Fruit fly (Drosophila melanogaster) whole organism, embryonic: ENCODE measurements around the gene plum.

Source experiments
- Antp ChIP-seq: fragments of 200-800 bp; sonication (Bioruptor generic); optimal IDR thresholded peaks from 3 replicates; lab custom pipeline; 2016; ENCODE audit warnings: missing biosample characterization, missing genetic modification characterization
- Bdp1 ChIP-seq: fragments of 200-800 bp; sonication (Bioruptor generic); optimal IDR thresholded peaks from 3 replicates; lab custom pipeline; 2016; ENCODE audit warnings: missing biosample characterization, missing genetic modification characterization
- CG10979 ChIP-seq: fragments of 200-800 bp; sonication (Bioruptor generic); optimal IDR thresholded peaks from 2 replicates; lab custom pipeline; 2018; ENCODE audit warnings: missing biosample characterization, mild to moderate bottlenecking, missing genetic modification characterization, moderate library complexity
- CG11085 ChIP-seq: fragments of 200-800 bp; sonication (Bioruptor generic); IDR thresholded peaks from 2 replicates; pipeline ENCODE4 v1.3.6; 2022; ENCODE audit warnings: missing biosample characterization, missing genetic modification characterization
- CG12071 ChIP-seq: fragments of 200-800 bp; sonication (Bioruptor generic); optimal IDR thresholded peaks from 3 replicates; lab custom pipeline; 2018; ENCODE audit warnings: missing biosample characterization, mild to moderate bottlenecking, missing genetic modification characterization
- CG12391 ChIP-seq: fragments of 200-800 bp; sonication (Bioruptor generic); optimal IDR thresholded peaks from 3 replicates; lab custom pipeline; 2018; ENCODE audit warnings: missing biosample characterization, mild to moderate bottlenecking, missing genetic modification characterization, moderate library complexity
- CG14014 ChIP-seq: fragments of 200-800 bp; sonication (Bioruptor generic); IDR thresholded peaks from 2 replicates; pipeline ENCODE4 v1.3.6; 2022; ENCODE audit warnings: missing biosample characterization, missing genetic modification characterization
- CG15073 ChIP-seq: fragments of 200-800 bp; sonication (Bioruptor generic); optimal IDR thresholded peaks from 2 replicates; lab custom pipeline; 2016; ENCODE audit warnings: missing biosample characterization, missing genetic modification characterization
- CG15269 ChIP-seq: fragments of 200-800 bp; sonication (Bioruptor generic); optimal IDR thresholded peaks from 2 replicates; lab custom pipeline; 2018; ENCODE audit warnings: missing biosample characterization, mild to moderate bottlenecking, missing genetic modification characterization, moderate library complexity
- CG1529 ChIP-seq: fragments of 200-800 bp; sonication (Bioruptor generic); optimal IDR thresholded peaks from 3 replicates; lab custom pipeline; 2018; ENCODE audit warnings: missing biosample characterization, missing genetic modification characterization
- CG18262 ChIP-seq: fragments of 200-800 bp; optimal IDR thresholded peaks from 3 replicates; lab custom pipeline; 2019; ENCODE audit warnings: missing biosample characterization, mild to moderate bottlenecking, missing genetic modification characterization, moderate library complexity
- CG18764 ChIP-seq: fragments of 200-800 bp; sonication (Bioruptor generic); optimal IDR thresholded peaks from 3 replicates; lab custom pipeline; 2016; ENCODE audit warnings: missing biosample characterization, missing genetic modification characterization
- CG3407 ChIP-seq: fragments of 200-800 bp; sonication (Bioruptor generic); optimal IDR thresholded peaks from 2 replicates; lab custom pipeline; 2018; ENCODE audit warnings: missing biosample characterization, mild to moderate bottlenecking, missing genetic modification characterization
- CG4707 ChIP-seq: fragments of 200-800 bp; sonication (Bioruptor generic); optimal IDR thresholded peaks from 2 replicates; lab custom pipeline; 2018; ENCODE audit warnings: missing biosample characterization, mild to moderate bottlenecking, missing genetic modification characterization, moderate library complexity
- CG6765 ChIP-seq: fragments of 200-800 bp; sonication (Bioruptor generic); optimal IDR thresholded peaks from 3 replicates; lab custom pipeline; 2017; ENCODE audit warnings: missing biosample characterization, mild to moderate bottlenecking, missing genetic modification characterization
- CG7963 ChIP-seq: fragments of 200-800 bp; sonication (Bioruptor generic); IDR thresholded peaks from 3 replicates; pipeline ENCODE4 v1.3.6; 2022; ENCODE audit warnings: missing biosample characterization, missing genetic modification characterization; ENCODE audit not compliant: partially characterized antibody
- CHES-1-like ChIP-seq: fragments of 200-800 bp; sonication (Bioruptor generic); optimal IDR thresholded peaks from 2 replicates; lab custom pipeline; 2016; ENCODE audit warnings: missing biosample characterization, missing genetic modification characterization
- Dad ChIP-seq: fragments of 200-800 bp; sonication (Bioruptor generic); optimal IDR thresholded peaks from 3 replicates; lab custom pipeline; 2016; ENCODE audit warnings: missing biosample characterization, missing genetic modification characterization
- Dfd ChIP-seq, 2 experiments: fragments of >200 bp; optimal IDR thresholded peaks; 2 replicates each; lab custom pipeline; 2017; ENCODE audit warnings: missing biosample characterization in 2 of 2, missing genetic modification characterization in 2 of 2
- Doc2 ChIP-seq: fragments of 200-800 bp; sonication (Bioruptor generic); IDR thresholded peaks from 2 replicates; pipeline ENCODE4 v1.3.6; 2022; ENCODE audit warnings: missing biosample characterization, missing genetic modification characterization
- Doc3 ChIP-seq: fragments of 200-800 bp; sonication (Bioruptor generic); IDR thresholded peaks from 3 replicates; pipeline ENCODE4 v1.3.6; 2022; ENCODE audit warnings: missing biosample characterization, missing genetic modification characterization; ENCODE audit not compliant: partially characterized antibody
- Drgx ChIP-seq: fragments of 200-800 bp; sonication (Bioruptor generic); IDR thresholded peaks from 2 replicates; pipeline ENCODE4 v1.3.6; 2022; ENCODE audit warnings: missing biosample characterization, missing genetic modification characterization
- Ets97D ChIP-seq: fragments of 200-800 bp; sonication (Bioruptor generic); optimal IDR thresholded peaks from 3 replicates; lab custom pipeline; 2016; ENCODE audit warnings: missing biosample characterization, missing genetic modification characterization
- GATAe ChIP-seq: fragments of 200-800 bp; sonication (Bioruptor generic); conservative IDR thresholded peaks from 2 replicates; pipeline ENCODE4 v1.3.6; 2022; ENCODE audit warnings: missing biosample characterization, missing genetic modification characterization
- Gug ChIP-seq: fragments of 200-800 bp; sonication (Bioruptor generic); IDR thresholded peaks from 4 replicates; pipeline ENCODE4 v1.3.6; 2022; ENCODE audit warnings: missing biosample characterization, missing genetic modification characterization
- HLH54F ChIP-seq: fragments of 200-800 bp; sonication (Bioruptor generic); optimal IDR thresholded peaks from 3 replicates; lab custom pipeline; 2016; ENCODE audit warnings: missing biosample characterization, missing genetic modification characterization
- NC2β ChIP-seq: fragments of 200-800 bp; sonication (Bioruptor generic); optimal IDR thresholded peaks from 2 replicates; lab custom pipeline; 2016; ENCODE audit warnings: missing biosample characterization, missing genetic modification characterization
- PHDP ChIP-seq: fragments of 200-800 bp; sonication (Bioruptor generic); optimal IDR thresholded peaks from 3 replicates; lab custom pipeline; 2018; ENCODE audit warnings: missing biosample characterization, mild to moderate bottlenecking, missing genetic modification characterization, moderate library complexity
- Xbp1 ChIP-seq: fragments of 200-800 bp; sonication (Bioruptor generic); optimal IDR thresholded peaks from 3 replicates; lab custom pipeline; 2016; ENCODE audit warnings: missing biosample characterization, mild to moderate bottlenecking, missing genetic modification characterization
- Xrp1 ChIP-seq: fragments of 200-800 bp; sonication (Bioruptor generic); IDR thresholded peaks from 2 replicates; pipeline ENCODE4 v1.3.6; 2022; ENCODE audit warnings: missing biosample characterization, missing genetic modification characterization
- ash1 ChIP-seq: fragments of 200-800 bp; sonication (Bioruptor generic); optimal IDR thresholded peaks from 2 replicates; lab custom pipeline; 2018; ENCODE audit warnings: missing biosample characterization, mild to moderate bottlenecking, missing genetic modification characterization
- crc ChIP-seq: fragments of 200-800 bp; sonication (Bioruptor generic); optimal IDR thresholded peaks from 2 replicates; lab custom pipeline; 2016; ENCODE audit warnings: missing biosample characterization, missing genetic modification characterization
- dan ChIP-seq: fragments of 200-800 bp; sonication (Bioruptor generic); IDR thresholded peaks from 2 replicates; pipeline ENCODE4 v1.3.6; 2022; ENCODE audit warnings: missing biosample characterization, missing genetic modification characterization
- en ChIP-seq: fragments of 200-800 bp; sonication (Bioruptor generic); optimal IDR thresholded peaks from 2 replicates; lab custom pipeline; 2016; ENCODE audit warnings: missing biosample characterization, missing genetic modification characterization
- fd64A ChIP-seq: fragments of 200-800 bp; sonication (Bioruptor generic); optimal IDR thresholded peaks from 3 replicates; lab custom pipeline; 2018; ENCODE audit warnings: missing biosample characterization, mild to moderate bottlenecking, missing genetic modification characterization
- gsb ChIP-seq: fragments of 200-800 bp; sonication (Bioruptor generic); IDR thresholded peaks from 2 replicates; pipeline ENCODE4 v1.3.6; 2022; ENCODE audit warnings: missing biosample characterization, missing genetic modification characterization
- hkb ChIP-seq, 2 experiments: fragments of 200-800 bp in 1 of 2; fragments of >200 bp in 1 of 2; sonication (Bioruptor generic) in 1 of 2; IDR thresholded peaks in 1 of 2; optimal IDR thresholded peaks in 1 of 2; 2 replicates each; pipeline versions ENCODE4 v1.3.6 to Lab custom; 2017 to 2022; ENCODE audit warnings: missing biosample characterization in 1 of 2, missing genetic modification characterization in 1 of 2
- insv ChIP-seq, 2 experiments: fragments of 200-800 bp; sonication (Bioruptor generic); optimal IDR thresholded peaks; 3 replicates each; lab custom pipeline; 2016 to 2018; ENCODE audit warnings: missing biosample characterization in 2 of 2, missing genetic modification characterization in 2 of 2
- nerfin-1 ChIP-seq: fragments of 200-800 bp; sonication (Bioruptor generic); optimal IDR thresholded peaks from 3 replicates; lab custom pipeline; 2019; ENCODE audit warnings: missing biosample characterization, mild to moderate bottlenecking, missing genetic modification characterization, moderate library complexity
- nmo ChIP-seq: fragments of 200-800 bp; sonication (Bioruptor generic); optimal IDR thresholded peaks from 2 replicates; lab custom pipeline; 2018; ENCODE audit warnings: missing biosample characterization, mild to moderate bottlenecking, missing genetic modification characterization, moderate library complexity
- otp ChIP-seq: fragments of 200-800 bp; sonication (Bioruptor generic); IDR thresholded peaks from 3 replicates; pipeline ENCODE4, ENCODE4 v1.3.6; 2022; ENCODE audit warnings: missing biosample characterization, missing genetic modification characterization
- pb ChIP-seq: fragments of 200-800 bp; sonication (Bioruptor generic); optimal IDR thresholded peaks from 3 replicates; lab custom pipeline; 2016; ENCODE audit warnings: missing biosample characterization, missing genetic modification characterization
- pros ChIP-seq: fragments of 200-800 bp; sonication (Bioruptor generic); optimal IDR thresholded peaks from 3 replicates; lab custom pipeline; 2019; ENCODE audit warnings: missing biosample characterization, mild to moderate bottlenecking, missing genetic modification characterization, moderate library complexity
- psq ChIP-seq: fragments of 200-800 bp; sonication (Bioruptor generic); optimal IDR thresholded peaks from 2 replicates; lab custom pipeline; 2017; ENCODE audit warnings: missing biosample characterization, missing genetic modification characterization
- ranshi ChIP-seq: fragments of 200-800 bp; sonication (Bioruptor generic); IDR thresholded peaks from 2 replicates; pipeline ENCODE4 v1.3.6; 2022; ENCODE audit warnings: missing biosample characterization, missing genetic modification characterization
- seq ChIP-seq: fragments of 200-800 bp; sonication (Bioruptor generic); IDR thresholded peaks from 2 replicates; pipeline ENCODE4 v1.3.6; 2022; ENCODE audit warnings: missing biosample characterization, missing genetic modification characterization
- shn ChIP-seq: fragments of 200-800 bp; sonication (Bioruptor generic); optimal IDR thresholded peaks from 3 replicates; lab custom pipeline; 2016; ENCODE audit warnings: missing biosample characterization, missing genetic modification characterization
- slp2 ChIP-seq: fragments of 200-800 bp; sonication (Bioruptor generic); optimal IDR thresholded peaks from 2 replicates; lab custom pipeline; 2016; ENCODE audit warnings: missing biosample characterization, missing genetic modification characterization
- so ChIP-seq: fragments of 200-800 bp; sonication (Bioruptor generic); IDR thresholded peaks from 3 replicates; pipeline ENCODE4 v1.3.6; 2022; ENCODE audit warnings: missing biosample characterization, missing genetic modification characterization
- unpg ChIP-seq: fragments of 200-800 bp; sonication (Bioruptor generic); optimal IDR thresholded peaks from 3 replicates; lab custom pipeline; 2018; ENCODE audit warnings: missing biosample characterization, mild to moderate bottlenecking, missing genetic modification characterization, moderate library complexity
- zfh1 ChIP-seq: fragments of 200-800 bp; sonication (Bioruptor generic); IDR thresholded peaks from 3 replicates; pipeline ENCODE4 v1.3.6; 2022; ENCODE audit warnings: missing biosample characterization, missing genetic modification characterization

plum gene

dm6 chr3R:26536747-26537221, 1.8 kb upstream of the plum start (continued):
- no peak for TF ChIP-seq gsb (GFP tag; lab: Robert Waterston, UW)
- no peak for TF ChIP-seq PHDP (tag; lab: Kevin White, UChicago)
- TF ChIP-seq CG18262 (tag; lab: Kevin White, UChicago) = peak; percentile 21
- TF ChIP-seq HLH54F (GFP tag; lab: Kevin White, UChicago) = no peak
- TF ChIP-seq zfh1 (GFP tag; lab: Robert Waterston, UW) = peak; percentile 48; the same call in 1 of the 3 replicates
- 0 out of 2 replicates have a peak, but pooled peaks have one; percentile 5 for TF ChIP-seq CG14014 (GFP tag; lab: Robert Waterston, UW)
- no peak for TF ChIP-seq CG6765 (GFP tag; lab: Kevin White, UChicago)
- peak; percentile 44; the same call in 1 of the 3 replicates for TF ChIP-seq otp (GFP tag; lab: Robert Waterston, UW)
- peak; percentile 22 for TF ChIP-seq Antp
- TF ChIP-seq nmo = peak; percentile 68
- peak; percentile 54; the same call in 1 of the 2 replicates for TF ChIP-seq Drgx
- no peak for TF ChIP-seq Dfd (GFP tag; optimal IDR thresholded peaks at IDR 0.05; lab: Kevin White, UChicago)
- TF ChIP-seq pros = no peak
- peak; percentile 22 for TF ChIP-seq unpg (GFP tag; lab: Kevin White, UChicago)
- TF ChIP-seq Xrp1 = peak; percentile 44; the same call in 1 of the 2 replicates
- TF ChIP-seq insv (GFP tag; optimal IDR thresholded peaks at IDR 0.05; lab: Kevin White, UChicago) = peak; percentile 71 to 92
- no peak for TF ChIP-seq slp2 (GFP tag; lab: Kevin White, UChicago)
- peak; percentile 21 for TF ChIP-seq crc
- peak; percentile 60 for TF ChIP-seq CHES-1-like (GFP tag; lab: Kevin White, UChicago)
- TF ChIP-seq so (GFP tag; lab: Robert Waterston, UW) = peak; percentile 42; the same call in 1 of the 3 replicates
- TF ChIP-seq Dad = peak; percentile 28
- peak; percentile 99 for TF ChIP-seq nerfin-1
- no peak for TF ChIP-seq CG3407 (GFP tag; lab: Kevin White, UChicago)
- TF ChIP-seq CG18764 (GFP tag; lab: Kevin White, UChicago) = no peak
- peak; percentile 5 for TF ChIP-seq CG10979
- TF ChIP-seq Bdp1 (GFP tag; lab: Kevin White, UChicago) = no peak
- peak; percentile 29 for TF ChIP-seq NC2β (GFP tag; lab: Kevin White, UChicago)
- no peak for TF ChIP-seq CG15073
- TF ChIP-seq Doc2 = no peak
- TF ChIP-seq GATAe (GFP tag; lab: Robert Waterston, UW) = no peak
- no peak for TF ChIP-seq en (GFP tag; lab: Kevin White, UChicago)
- TF ChIP-seq Ets97D (GFP tag; lab: Kevin White, UChicago) = no peak
- no peak for TF ChIP-seq CG15269 (tag; lab: Kevin White, UChicago)
- TF ChIP-seq Gug (GFP tag; lab: Robert Waterston, UW) = 0 out of 4 replicates have a peak, but pooled peaks have one; percentile 30
- TF ChIP-seq CG12391 (tag; lab: Kevin White, UChicago) = peak; percentile 18
- TF ChIP-seq CG4707 = peak; percentile 43
- no peak for TF ChIP-seq psq (GFP tag; lab: Kevin White, UChicago)
- no peak for TF ChIP-seq CG7963 (GFP tag; lab: Robert Waterston, UW)
- peak; percentile 8 for TF ChIP-seq shn (GFP tag; lab: Kevin White, UChicago)
- TF ChIP-seq hkb (optimal IDR thresholded peaks at IDR 0.05; lab: Kevin White, UChicago) = no peak
- peak; percentile 10; the same call in 1 of the 2 replicates for TF ChIP-seq hkb (GFP tag; IDR thresholded peaks at IDR 0.05; lab: Robert Waterston, UW)
- TF ChIP-seq CG12071 (GFP tag; lab: Kevin White, UChicago) = no peak
- TF ChIP-seq CG1529 (GFP tag; lab: Kevin White, UChicago) = no peak
- peak; percentile 29 for TF ChIP-seq Xbp1 (GFP tag; lab: Kevin White, UChicago)
- TF ChIP-seq fd64A (GFP tag; lab: Kevin White, UChicago) = no peak
- TF ChIP-seq dan = no peak
- TF ChIP-seq ranshi (GFP tag; lab: Robert Waterston, UW) = no peak
- 0 out of 3 replicates have a peak, but pooled peaks have one; percentile 19 for TF ChIP-seq Doc3 (GFP tag; lab: Robert Waterston, UW)
- peak; percentile 44; the same call in 1 of the 2 replicates for TF ChIP-seq seq (GFP tag; lab: Robert Waterston, UW)
- no peak for TF ChIP-seq CG11085 (GFP tag; lab: Robert Waterston, UW)
- TF ChIP-seq pb (GFP tag; lab: Kevin White, UChicago) = peak; percentile 1
- no peak for TF ChIP-seq ash1
